Worm (Caenorhabditis elegans) whole organism, young adult: ENCODE results near the gene Y39B6A.3.

Experiments
- B0035.1 ChIP-seq: sonication (generic microtip); optimal IDR thresholded peaks from 2 replicates; lab custom pipeline; 2016; ENCODE audit warnings: missing genetic modification characterization, mild to moderate bottlenecking, missing compliant biosample characterization, missing genotype, missing genetic modification reagents
- B0261.1 ChIP-seq: sonication (generic microtip); optimal IDR thresholded peaks from 2 replicates; lab custom pipeline; 2016; ENCODE audit warnings: mild to moderate bottlenecking, missing genetic modification characterization, moderate library complexity, missing compliant biosample characterization
- C06A6.2 ChIP-seq: fragments of 200-800 bp; sonication (Bioruptor generic); conservative IDR thresholded peaks from 2 replicates; pipeline ENCODE4 v1.3.6; 2022; ENCODE audit warnings: missing genetic modification characterization, missing compliant biosample characterization
- F10E7.11 ChIP-seq: sonication (generic microtip); optimal IDR thresholded peaks from 2 replicates; lab custom pipeline; 2017; ENCODE audit warnings: mild to moderate bottlenecking, missing genetic modification characterization, moderate library complexity, missing compliant biosample characterization
- F22D6.2 ChIP-seq: sonication (generic microtip); optimal IDR thresholded peaks from 2 replicates; lab custom pipeline; 2016; ENCODE audit warnings: mild to moderate bottlenecking, missing genetic modification characterization, missing compliant biosample characterization
- F23B12.7 ChIP-seq: sonication (generic microtip); optimal IDR thresholded peaks from 2 replicates; lab custom pipeline; 2017; ENCODE audit warnings: missing genetic modification characterization, mild to moderate bottlenecking, missing compliant biosample characterization, antibody characterized with exemption, moderate library complexity; ENCODE audit not compliant: insufficient read depth
- F37B4.10 ChIP-seq: fragments of 200-800 bp; sonication (Bioruptor generic); IDR thresholded peaks from 2 replicates; pipeline ENCODE4 v1.3.6; 2022; ENCODE audit warnings: missing genetic modification characterization, missing compliant biosample characterization
- T07F8.4 ChIP-seq: sonication (generic microtip); optimal IDR thresholded peaks from 2 replicates; lab custom pipeline; 2016; ENCODE audit warnings: mild to moderate bottlenecking, missing genetic modification characterization, moderate library complexity, missing compliant biosample characterization
- akir-1 ChIP-seq: fragments of 200-800 bp; sonication (Bioruptor generic); optimal IDR thresholded peaks from 2 replicates; lab custom pipeline; 2018; ENCODE audit warnings: mild to moderate bottlenecking, missing genetic modification characterization, moderate library complexity, missing compliant biosample characterization
- attf-3 ChIP-seq: fragments of 200-800 bp; sonication (Bioruptor generic); conservative IDR thresholded peaks from 2 replicates; pipeline ENCODE4 v1.3.6; 2022; ENCODE audit warnings: missing genetic modification reagents, missing genetic modification characterization, missing compliant biosample characterization
- bed-1 ChIP-seq: fragments of 200-800 bp; sonication (Bioruptor generic); IDR thresholded peaks from 2 replicates; pipeline ENCODE4 v1.3.6; 2022; ENCODE audit warnings: missing genetic modification reagents, missing genetic modification characterization, missing compliant biosample characterization
- bed-2 ChIP-seq: fragments of 200-800 bp; sonication (Bioruptor generic); IDR thresholded peaks from 2 replicates; pipeline ENCODE4 v1.3.6; 2022; ENCODE audit warnings: missing genetic modification reagents, missing genetic modification characterization, missing compliant biosample characterization
- ccch-3 ChIP-seq: fragments of 200-800 bp; sonication (Bioruptor generic); optimal IDR thresholded peaks from 2 replicates; lab custom pipeline; 2018; ENCODE audit warnings: mild to moderate bottlenecking, missing genetic modification characterization, missing compliant biosample characterization
- ceh-40 ChIP-seq: fragments of 200-800 bp; sonication (Bioruptor generic); IDR thresholded peaks from 2 replicates; pipeline ENCODE4 v1.3.6; 2022; ENCODE audit warnings: missing genetic modification characterization, missing compliant biosample characterization
- ceh-79 ChIP-seq: sonication (generic microtip); optimal IDR thresholded peaks from 2 replicates; lab custom pipeline; 2017; ENCODE audit warnings: mild to moderate bottlenecking, missing genetic modification characterization, missing compliant biosample characterization
- chd-7 ChIP-seq: sonication (generic microtip); optimal IDR thresholded peaks from 2 replicates; lab custom pipeline; 2016; ENCODE audit warnings: mild to moderate bottlenecking, missing genetic modification characterization, moderate library complexity, missing compliant biosample characterization
- die-1 ChIP-seq: sonication (generic microtip); optimal IDR thresholded peaks from 2 replicates; lab custom pipeline; 2016; ENCODE audit warnings: missing genotype, mild to moderate bottlenecking, missing genetic modification characterization, missing compliant biosample characterization
- dox-1 ChIP-seq: fragments of 200-800 bp; sonication (Bioruptor generic); IDR thresholded peaks from 2 replicates; pipeline ENCODE4 v1.3.6; 2022; ENCODE audit warnings: missing genetic modification reagents, missing genetic modification characterization, missing compliant biosample characterization
- dpl-1 ChIP-seq: fragments of 150-350 bp; optimal IDR thresholded peaks from 2 replicates; lab custom pipeline; 2014; ENCODE audit warnings: missing biosample characterization, missing genetic modification reagents, missing genetic modification characterization
- egl-18 ChIP-seq: fragments of 200-800 bp; sonication (Bioruptor generic); IDR thresholded peaks from 2 replicates; pipeline ENCODE4 v1.3.6; 2022; ENCODE audit warnings: missing genetic modification reagents, missing genetic modification characterization, missing compliant biosample characterization
- egrh-3 ChIP-seq: fragments of 200-800 bp; sonication (Bioruptor generic); IDR thresholded peaks from 2 replicates; pipeline ENCODE4 v1.3.6; 2022; ENCODE audit warnings: missing genetic modification reagents, missing genetic modification characterization, missing compliant biosample characterization
- him-1 ChIP-seq: sonication (generic microtip); optimal IDR thresholded peaks from 2 replicates; lab custom pipeline; 2016; ENCODE audit warnings: missing genotype, missing genetic modification reagents, missing genetic modification characterization, missing compliant biosample characterization
- let-526 ChIP-seq: fragments of 200-800 bp; sonication (Bioruptor generic); IDR thresholded peaks from 2 replicates; pipeline ENCODE4 v1.3.6; 2022; ENCODE audit warnings: missing genetic modification reagents, missing genetic modification characterization, missing compliant biosample characterization
- let-607 ChIP-seq, 2 experiments: fragments of 200-800 bp in 1 of 2; sonication (Bioruptor generic) in 1 of 2; sonication (generic microtip) in 1 of 2; optimal IDR thresholded peaks; 2 replicates each; lab custom pipeline; 2016 to 2018; ENCODE audit warnings: mild to moderate bottlenecking in 2 of 2, missing compliant biosample characterization in 2 of 2, missing genetic modification characterization in 2 of 2, moderate library complexity in 2 of 2, missing genotype in 1 of 2
- lin-35 ChIP-seq, 3 experiments: fragments of 150-350 bp in 2 of 3; sonication (generic microtip) in 1 of 3; optimal IDR thresholded peaks; 2 replicates each; lab custom pipeline; 2014 to 2018; ENCODE audit warnings: missing biosample characterization in 3 of 3, missing genetic modification characterization in 3 of 3, missing genetic modification reagents in 3 of 3
- lir-1 ChIP-seq: fragments of 200-800 bp; sonication (Bioruptor generic); conservative IDR thresholded peaks from 2 replicates; pipeline ENCODE4 v1.3.6; 2022; ENCODE audit warnings: missing genetic modification reagents, missing genetic modification characterization, missing compliant biosample characterization
- madf-3 ChIP-seq: fragments of 200-800 bp; sonication (Bioruptor generic); IDR thresholded peaks from 2 replicates; pipeline ENCODE4 v1.3.6; 2022; ENCODE audit warnings: missing genetic modification reagents, missing genetic modification characterization, missing compliant biosample characterization
- madf-6 ChIP-seq: fragments of 200-800 bp; sonication (Bioruptor generic); IDR thresholded peaks from 2 replicates; pipeline ENCODE4 v1.3.6; 2022; ENCODE audit warnings: missing genetic modification reagents, missing genetic modification characterization, missing compliant biosample characterization
- madf-8 ChIP-seq: fragments of 200-800 bp; sonication (Bioruptor generic); conservative IDR thresholded peaks from 2 replicates; pipeline ENCODE4 v1.3.6; 2022; ENCODE audit warnings: missing genetic modification reagents, missing genetic modification characterization, missing compliant biosample characterization
- nfya-1 ChIP-seq: sonication (generic microtip); optimal IDR thresholded peaks from 2 replicates; lab custom pipeline; 2017; ENCODE audit warnings: antibody characterized with exemption, missing compliant biosample characterization, missing genetic modification characterization, borderline replicate concordance; ENCODE audit not compliant: insufficient read depth
- nhr-120 ChIP-seq: fragments of 200-800 bp; sonication (Bioruptor generic); IDR thresholded peaks from 2 replicates; pipeline ENCODE4 v1.3.6; 2022; ENCODE audit warnings: missing genetic modification characterization, missing compliant biosample characterization
- nhr-90 ChIP-seq: sonication (generic microtip); optimal IDR thresholded peaks from 2 replicates; lab custom pipeline; 2016; ENCODE audit warnings: missing genotype, mild to moderate bottlenecking, missing genetic modification characterization, missing compliant biosample characterization
- pbrm-1 ChIP-seq: fragments of 200-800 bp; sonication (Bioruptor generic); IDR thresholded peaks from 2 replicates; pipeline ENCODE4 v1.3.6; 2022; ENCODE audit warnings: missing genetic modification reagents, missing genetic modification characterization, missing compliant biosample characterization
- pha-4 ChIP-seq: fragments of 150-350 bp; sonication (generic microtip); optimal IDR thresholded peaks from 2 replicates; lab custom pipeline; 2014; ENCODE audit warnings: missing biosample characterization, missing genetic modification reagents, missing genetic modification characterization
- snpc-4 ChIP-seq, 5 experiments: fragments of 150-350 bp in 1 of 5; sonication (generic microtip) in 4 of 5; optimal IDR thresholded peaks; 2 replicates each; lab custom pipeline; 2014 to 2018; ENCODE audit warnings: missing genetic modification characterization in 5 of 5, missing biosample characterization in 3 of 5, antibody characterized with exemption in 2 of 5, mild to moderate bottlenecking in 2 of 5, missing compliant biosample characterization in 2 of 5, missing genotype in 2 of 5, moderate library complexity in 2 of 5, missing genetic modification reagents in 1 of 5
- unc-130 ChIP-seq: sonication (generic microtip); optimal IDR thresholded peaks from 2 replicates; lab custom pipeline; 2016; ENCODE audit warnings: missing genetic modification reagents, missing genetic modification characterization, missing compliant biosample characterization
- zfh-2 ChIP-seq: fragments of 200-800 bp; sonication (Bioruptor generic); conservative IDR thresholded peaks from 2 replicates; pipeline ENCODE4 v1.3.6; 2022; ENCODE audit warnings: missing genetic modification reagents, missing genetic modification characterization, missing compliant biosample characterization
- ztf-6 ChIP-seq: fragments of 200-800 bp; sonication (Bioruptor generic); IDR thresholded peaks from 2 replicates; pipeline ENCODE4 v1.3.6; 2022; ENCODE audit warnings: missing genetic modification reagents, missing genetic modification characterization, missing compliant biosample characterization

Gene Y39B6A.3

DNA sequence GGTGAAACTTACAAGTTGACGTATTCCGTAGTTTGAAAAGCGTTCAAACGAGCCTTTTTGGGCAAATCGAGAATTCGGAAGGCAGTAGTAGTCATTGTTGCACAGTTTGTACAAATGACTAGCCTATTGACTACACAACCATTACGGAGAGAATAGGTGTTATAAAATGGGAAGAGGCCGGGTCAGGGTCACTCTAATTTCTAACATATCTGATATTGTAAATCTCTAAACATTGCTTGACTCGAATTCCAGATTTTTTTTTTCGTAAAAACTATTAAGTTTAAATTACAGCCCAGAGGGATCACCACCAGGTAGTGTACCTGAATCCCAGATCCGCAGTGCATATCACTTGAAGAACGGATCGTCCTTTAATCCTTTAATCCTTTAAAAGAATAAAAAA lies 47.4 kb upstream of the Y39B6A.3 start, which contains the start of gene fbxb-2 (continued):
- TF ChIP-seq snpc-4 (GFP tag; optimal IDR thresholded peaks at IDR 0.05; lab: Kevin White, UChicago) (no peak), snpc-4 (tag; optimal IDR thresholded peaks at IDR 0.05; lab: Kevin White, UChicago) (no peak)

ce11 chrV:19233469-19233868 lies 43.7 kb upstream of the Y39B6A.3 start, which contains the start of gene fbxb-116:
fbxb-116 (plus strand) TSS chrV:19233769.
- TF ChIP-seq nfya-1 (tag; lab: Kevin White, UChicago) (no peak), B0035.1 (tag; lab: Kevin White, UChicago) (no peak), F23B12.7 (tag; lab: Kevin White, UChicago) (no peak), pha-4 (tag; lab: Kevin White, UChicago) (no peak), let-526 (GFP tag; lab: Robert Waterston, UW) (no peak), attf-3 (GFP tag; lab: Robert Waterston, UW) (no peak), C06A6.2 (GFP tag; lab: Robert Waterston, UW) (no peak), F37B4.10 (GFP tag; lab: Robert Waterston, UW) (no peak), F22D6.2 (tag; lab: Kevin White, UChicago) (no peak), T07F8.4 (tag; lab: Kevin White, UChicago) (no peak), B0261.1 (tag; lab: Kevin White, UChicago) (no peak), pbrm-1 (GFP tag; lab: Robert Waterston, UW) (no peak), madf-3 (GFP tag; lab: Robert Waterston, UW) (no peak), lin-35 (GFP tag; optimal IDR thresholded peaks at IDR 0.05; lab: Kevin White, UChicago) (no peak), ceh-79 (tag; lab: Kevin White, UChicago) (no peak)

ce11 chrV:19231167-19231566 lies 41.4 kb upstream of the Y39B6A.3 start:
- TF ChIP-seq bed-2 (GFP tag; lab: Robert Waterston, UW) (no peak), F10E7.11 (tag; lab: Kevin White, UChicago) (no peak), T07F8.4 (tag; lab: Kevin White, UChicago) (no peak), egl-18 (no peak), F37B4.10 (GFP tag; lab: Robert Waterston, UW) (no peak)

DNA sequence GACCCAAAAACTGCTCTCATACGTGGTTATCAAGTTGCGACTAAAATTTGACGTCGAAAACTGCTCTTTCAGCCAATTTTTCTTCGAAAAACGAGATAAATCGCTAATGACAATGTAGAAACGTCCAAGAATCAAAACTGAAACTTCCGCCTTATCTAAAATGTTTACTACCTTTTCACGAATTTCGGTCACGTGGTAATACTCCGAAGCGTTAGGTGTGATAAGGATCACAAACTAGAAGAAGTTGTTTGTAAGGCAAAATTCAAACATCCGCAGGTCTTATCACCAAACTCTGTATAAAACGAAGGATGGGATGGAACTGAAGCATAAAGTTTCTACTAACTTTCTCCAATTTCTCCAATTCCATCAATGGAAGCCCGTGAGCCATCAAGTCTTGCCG lies 40.6 kb upstream of the Y39B6A.3 start, which contains the start of gene sqst-3:
TSS of gene sqst-3 (plus strand) at position 370 of the 400 bp plus-strand sequence.
- TF ChIP-seq ccch-3: no peak
- no peak for TF ChIP-seq ztf-6

DNA sequence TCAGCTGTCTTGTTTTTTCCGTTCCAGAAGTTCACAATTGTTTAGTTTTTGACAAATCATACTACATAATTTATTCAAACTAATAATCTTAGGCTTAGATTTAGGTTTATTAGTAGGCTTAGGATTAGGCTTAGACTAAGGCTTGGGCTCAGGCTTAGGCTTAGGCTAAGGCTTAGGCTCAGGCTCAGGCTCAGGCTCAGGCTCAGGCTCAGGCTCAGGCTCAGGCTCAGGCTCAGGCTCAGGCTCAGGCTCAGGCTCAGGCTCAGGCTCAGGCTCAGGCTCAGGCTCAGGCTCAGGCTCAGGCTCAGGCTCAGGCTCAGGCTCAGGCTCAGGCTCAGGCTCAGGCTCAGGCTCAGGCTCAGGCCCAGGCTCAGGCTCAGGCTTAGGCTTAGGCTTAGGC lies 39.1 kb upstream of the Y39B6A.3 start:
- TF ChIP-seq egrh-3: peak; percentile 95
- TF ChIP-seq zfh-2 (GFP tag; lab: Robert Waterston, UW): peak; percentile 39; the same call in 1 of the 2 replicates

- TF ChIP-seq madf-8 (GFP tag; lab: Robert Waterston, UW) (no peak), akir-1 (no peak), him-1 (tag; lab: Kevin White, UChicago) (no peak), pha-4 (tag; lab: Kevin White, UChicago) (no peak), chd-7 (tag; lab: Kevin White, UChicago) (no peak), nhr-120 (no peak), dox-1 (GFP tag; lab: Robert Waterston, UW) (no peak), dpl-1 (GFP tag; lab: Kevin White, UChicago) (no peak), madf-6 (GFP tag; lab: Robert Waterston, UW) (no peak), let-526 (GFP tag; lab: Robert Waterston, UW) (no peak), bed-1 (GFP tag; lab: Robert Waterston, UW) (no peak), unc-130 (no peak), lir-1 (GFP tag; lab: Robert Waterston, UW) (no peak), ceh-40 (GFP tag; lab: Robert Waterston, UW) (no peak), nhr-90 (no peak), die-1 (tag; lab: Kevin White, UChicago) (no peak), lin-35 (GFP tag; optimal IDR thresholded peaks at IDR 0.05; lab: Kevin White, UChicago) (no peak), let-607 (tag; optimal IDR thresholded peaks at IDR 0.05; lab: Kevin White, UChicago) (no peak)
Measured at ce11 chrV:19217675-19218074, 27.9 kb upstream of the Y39B6A.3 start, which contains the start of gene oac-49. oac-49 (plus strand) TSS chrV:19217975.
